Fruit fly (Drosophila melanogaster): ENCODE measurements around the gene Pten.

Gene Pten

dm6 chr2L:10249655-10250202, 11.1 kb downstream of the Pten start (continued):
- no peak for TF ChIP-seq Bgb (GFP tag; IDR thresholded peaks at IDR 0.05; ENCODE audit: partially characterized antibody)
- TF ChIP-seq D19B (GFP tag; optimal IDR thresholded peaks at IDR 0.05), result no peak
- no peak for TF ChIP-seq CG10565 (GFP tag; optimal IDR thresholded peaks at IDR 0.05)
- no peak for TF ChIP-seq CG12236 (GFP tag; optimal IDR thresholded peaks at IDR 0.05)
- no peak for TF ChIP-seq TFAM (GFP tag; optimal IDR thresholded peaks at IDR 0.05)
- TF ChIP-seq Dip2 (GFP tag; IDR thresholded peaks at IDR 0.05), result no peak
- TF ChIP-seq ase (GFP tag; IDR thresholded peaks at IDR 0.05), result no peak
- TF ChIP-seq al (GFP tag; IDR thresholded peaks at IDR 0.05), result no peak
- TF ChIP-seq B-H1 (GFP tag; IDR thresholded peaks at IDR 0.05), result no peak
- no peak for TF ChIP-seq fru (optimal IDR thresholded peaks at IDR 0.05)
- TF ChIP-seq Deaf1 (tag; optimal IDR thresholded peaks at IDR 0.05), result peak; percentile 81
- TF ChIP-seq CG11696 (GFP tag; IDR thresholded peaks at IDR 0.05), result no peak
- no peak for TF ChIP-seq lilli (GFP tag; optimal IDR thresholded peaks at IDR 0.05)
- no peak for TF ChIP-seq caup (GFP tag; optimal IDR thresholded peaks at IDR 0.05; ENCODE audit: severe bottlenecking)
- TF ChIP-seq da (GFP tag; optimal IDR thresholded peaks at IDR 0.05), result no peak
- TF ChIP-seq CG18619 (GFP tag; optimal IDR thresholded peaks at IDR 0.05), result no peak
- no peak for TF ChIP-seq vfl (GFP tag; optimal IDR thresholded peaks at IDR 0.05)
- TF ChIP-seq chn (GFP tag; optimal IDR thresholded peaks at IDR 0.05), result no peak
- no peak for TF ChIP-seq CG9215 (GFP tag; IDR thresholded peaks at IDR 0.05)
- TF ChIP-seq Dll (GFP tag; IDR thresholded peaks at IDR 0.05; ENCODE audit: partially characterized antibody), result 0 out of 4 replicates have a peak, but pooled peaks have one; percentile 24
- TF ChIP-seq vnd (GFP tag; IDR thresholded peaks at IDR 0.05; ENCODE audit: partially characterized antibody), result no peak
- peak; percentile 53 for TF ChIP-seq twi (tag; optimal IDR thresholded peaks at IDR 0.05)
- TF ChIP-seq CkIIα-i1 (GFP tag; IDR thresholded peaks at IDR 0.05), result no peak
- TF ChIP-seq CG6272 (GFP tag; IDR thresholded peaks at IDR 0.05), result no peak
- TF ChIP-seq CG8765 (GFP tag; IDR thresholded peaks at IDR 0.05), result no peak
- no peak for TF ChIP-seq maf-S (GFP tag; optimal IDR thresholded peaks at IDR 0.05)
- no peak for TF ChIP-seq CG12769 (tag; optimal IDR thresholded peaks at IDR 0.05)
- no peak for TF ChIP-seq Nf-YA (GFP tag; IDR thresholded peaks at IDR 0.05)
- no peak for TF ChIP-seq Hmr (GFP tag; optimal IDR thresholded peaks at IDR 0.05)
- TF ChIP-seq CG12391 (tag; optimal IDR thresholded peaks at IDR 0.05), result no peak
- no peak for TF ChIP-seq CG7928 (GFP tag; optimal IDR thresholded peaks at IDR 0.05)
- TF ChIP-seq YL-1 (GFP tag; optimal IDR thresholded peaks at IDR 0.05), result no peak
- no peak for TF ChIP-seq CG16813 (GFP tag; IDR thresholded peaks at IDR 0.05; ENCODE audit: partially characterized antibody)
- TF ChIP-seq seq (GFP tag; IDR thresholded peaks at IDR 0.05), result no peak; the same call in 1 of the 2 replicates
- no peak for TF ChIP-seq slp2 (GFP tag; optimal IDR thresholded peaks at IDR 0.05)
- no peak for TF ChIP-seq stwl (tag; optimal IDR thresholded peaks at IDR 0.05)
- TF ChIP-seq gsb-n (tag; optimal IDR thresholded peaks at IDR 0.05), result no peak
- TF ChIP-seq CG1602 (GFP tag; optimal IDR thresholded peaks at IDR 0.05), result no peak
- no peak for TF ChIP-seq CG5180 (GFP tag; optimal IDR thresholded peaks at IDR 0.05)
- TF ChIP-seq aop (GFP tag; IDR thresholded peaks at IDR 0.05), result no peak
- TF ChIP-seq CG4707 (GFP tag; optimal IDR thresholded peaks at IDR 0.05), result peak; percentile 60
- no peak for TF ChIP-seq Doc2 (GFP tag; IDR thresholded peaks at IDR 0.05)
- TF ChIP-seq zen (tag; optimal IDR thresholded peaks at IDR 0.05), result no peak
- peak; percentile 34 for TF ChIP-seq CG13424 (tag; optimal IDR thresholded peaks at IDR 0.05)
- TF ChIP-seq yki (optimal IDR thresholded peaks at IDR 0.05), result no peak
- peak; percentile 61; the same call in 1 of the 2 replicates for TF ChIP-seq CG1024 (GFP tag; IDR thresholded peaks at IDR 0.05)
- TF ChIP-seq fd3F (GFP tag; optimal IDR thresholded peaks at IDR 0.05), result no peak
- TF ChIP-seq wdn (GFP tag; IDR thresholded peaks at IDR 0.05), result no peak
- peak; percentile 80 for TF ChIP-seq CG13296 (GFP tag; optimal IDR thresholded peaks at IDR 0.05)
- TF ChIP-seq HLH3B (GFP tag; IDR thresholded peaks at IDR 0.05), result peak; percentile 29; the same call in 1 of the 2 replicates
- TF ChIP-seq dysf (GFP tag; IDR thresholded peaks at IDR 0.05), result no peak
- TF ChIP-seq Gsc (GFP tag; IDR thresholded peaks at IDR 0.05), result no peak
